Worm (Caenorhabditis elegans) whole organism, late embryonic: ENCODE data around the gene T01D3.3.

Experiments
- dve-1 ChIP-seq: sonication (generic microtip); optimal IDR thresholded peaks from 2 replicates; lab custom pipeline; 2017; ENCODE audit warnings: antibody characterized with exemption, mild to moderate bottlenecking, missing genetic modification characterization, missing compliant biosample characterization
- pag-3 ChIP-seq: sonication (generic microtip); optimal IDR thresholded peaks from 2 replicates; lab custom pipeline; 2016; ENCODE audit warnings: missing compliant biosample characterization, missing genetic modification characterization, borderline replicate concordance
- pha-4 ChIP-seq: fragments of 150-350 bp; optimal IDR thresholded peaks from 2 replicates; lab custom pipeline; 2018; ENCODE audit warnings: missing biosample characterization, missing genetic modification reagents, missing genetic modification characterization
- rnt-1 ChIP-seq: sonication (generic microtip); optimal IDR thresholded peaks from 2 replicates; lab custom pipeline; 2016; ENCODE audit warnings: missing genetic modification characterization, missing compliant biosample characterization

DNA sequence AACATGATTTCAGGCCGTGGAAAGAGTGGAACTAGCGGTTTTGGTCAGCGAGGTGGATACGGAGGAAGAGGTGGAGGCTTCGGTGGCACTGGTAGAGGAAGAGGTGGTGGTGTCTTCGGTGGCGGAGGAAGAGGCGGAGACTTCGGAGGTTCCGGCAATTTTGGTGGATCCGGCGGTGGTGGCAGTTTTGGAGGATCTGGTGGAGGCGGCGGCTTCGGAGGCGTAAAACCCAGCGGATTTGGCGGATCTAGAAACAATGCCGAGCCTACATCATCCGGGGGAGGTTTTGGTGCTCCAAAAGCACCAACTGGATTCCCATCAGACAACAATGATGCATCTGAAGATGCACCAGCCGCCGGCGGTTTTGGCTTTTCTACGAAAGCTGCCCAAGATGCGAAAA, 35.7 kb upstream of the T01D3.3 start:
- TF ChIP-seq pha-4 (tag; lab: Kevin White, UChicago) (no peak), pag-3 (tag; lab: Kevin White, UChicago) (no peak), rnt-1 (no peak), dve-1 (no peak)
